Worm (Caenorhabditis elegans): Measurements from ENCODE around the gene Y39G8C.2.

Y39G8C.2 gene

ce11 chrII:14097518-14097917, at the start of gene Y39G8C.2:
Gene Y39G8C.2, minus strand, starts transcription at chrII:14097618.
- TF ChIP-seq unc-62 (GFP tag; optimal IDR thresholded peaks at IDR 0.05), result no peak
- TF ChIP-seq nhr-67 (tag; optimal IDR thresholded peaks at IDR 0.05), result no peak
- TF ChIP-seq elt-1 (tag; optimal IDR thresholded peaks at IDR 0.05), result no peak
- TF ChIP-seq lsy-12 (tag; optimal IDR thresholded peaks at IDR 0.05), result no peak
- no peak for TF ChIP-seq hmg-11 (tag; optimal IDR thresholded peaks at IDR 0.05)
- no peak for TF ChIP-seq nhr-237 (tag; optimal IDR thresholded peaks at IDR 0.05)
- no peak for TF ChIP-seq skn-1 (tag; optimal IDR thresholded peaks at IDR 0.05)
- TF ChIP-seq egl-27 (tag; optimal IDR thresholded peaks at IDR 0.05), result no peak
- TF ChIP-seq snpc-4 (tag; optimal IDR thresholded peaks at IDR 0.05), result no peak
- TF ChIP-seq ceh-16 (tag; optimal IDR thresholded peaks at IDR 0.05), result no peak
- TF ChIP-seq elt-3 (tag; optimal IDR thresholded peaks at IDR 0.05), result no peak
- TF ChIP-seq jun-1 (tag; optimal IDR thresholded peaks at IDR 0.05), result no peak
- no peak for TF ChIP-seq nfya-1 (tag; optimal IDR thresholded peaks at IDR 0.05; ENCODE audit: insufficient read depth)
- no peak for TF ChIP-seq nhr-25 (tag; optimal IDR thresholded peaks at IDR 0.05)
- TF ChIP-seq mml-1 (tag; optimal IDR thresholded peaks at IDR 0.05), result no peak
- no peak for TF ChIP-seq ztf-4 (tag; optimal IDR thresholded peaks at IDR 0.05)
- TF ChIP-seq zag-1 (tag; optimal IDR thresholded peaks at IDR 0.05), result no peak
- no peak for TF ChIP-seq elt-2 (tag; optimal IDR thresholded peaks at IDR 0.05)
- TF ChIP-seq nhr-23 (tag; optimal IDR thresholded peaks at IDR 0.05), result no peak
- TF ChIP-seq egl-5 (tag; optimal IDR thresholded peaks at IDR 0.05), result no peak

ce11 chrII:14143838-14144268, 46.4 kb upstream of the Y39G8C.2 start, which contains the start of gene W03H9.2:
Gene W03H9.2, minus strand, starts transcription at chrII:14143869.
- peak; percentile 40 for TF ChIP-seq ceh-28 (tag; optimal IDR thresholded peaks at IDR 0.05)
- no peak for TF ChIP-seq pqm-1 (tag; optimal IDR thresholded peaks at IDR 0.05)
- no peak for TF ChIP-seq nhr-11 (tag; optimal IDR thresholded peaks at IDR 0.05)
- no peak for TF ChIP-seq sea-2 (GFP tag; optimal IDR thresholded peaks at IDR 0.05)
- TF ChIP-seq ZK546.5 (tag; optimal IDR thresholded peaks at IDR 0.05), result no peak
- TF ChIP-seq ama-1 (optimal IDR thresholded peaks at IDR 0.05), result no peak
- peak; percentile 41 for TF ChIP-seq lin-15B (tag; optimal IDR thresholded peaks at IDR 0.05)
- TF ChIP-seq ztf-11 (tag; optimal IDR thresholded peaks at IDR 0.05), result no peak
- no peak for TF ChIP-seq egl-5 (tag; optimal IDR thresholded peaks at IDR 0.05)
- TF ChIP-seq unc-62 (GFP tag; optimal IDR thresholded peaks at IDR 0.05), result no peak
- TF ChIP-seq nhr-77 (tag; optimal IDR thresholded peaks at IDR 0.05), result no peak
- TF ChIP-seq pha-4 (tag; optimal IDR thresholded peaks at IDR 0.05), result peak; percentile 42
- no peak for TF ChIP-seq fos-1 (tag; optimal IDR thresholded peaks at IDR 0.05)
- no peak for TF ChIP-seq ztf-4 (tag; optimal IDR thresholded peaks at IDR 0.05)
- no peak for TF ChIP-seq aly-2 (tag; optimal IDR thresholded peaks at IDR 0.05)
- TF ChIP-seq ceh-82 (tag; optimal IDR thresholded peaks at IDR 0.05), result no peak
- peak; percentile 5 for TF ChIP-seq snpc-4 (tag; optimal IDR thresholded peaks at IDR 0.05)
- no peak for TF ChIP-seq ceh-16 (tag; optimal IDR thresholded peaks at IDR 0.05)
- no peak for TF ChIP-seq jun-1 (tag; optimal IDR thresholded peaks at IDR 0.05)
- TF ChIP-seq zag-1 (tag; optimal IDR thresholded peaks at IDR 0.05), result no peak
- no peak for TF ChIP-seq elt-1 (tag; optimal IDR thresholded peaks at IDR 0.05)
- no peak for TF ChIP-seq tbx-2 (tag; optimal IDR thresholded peaks at IDR 0.05)
- no peak for TF ChIP-seq elt-3 (tag; optimal IDR thresholded peaks at IDR 0.05)
- no peak for TF ChIP-seq nhr-28 (tag; optimal IDR thresholded peaks at IDR 0.05)
- TF ChIP-seq nhr-76 (tag; optimal IDR thresholded peaks at IDR 0.05), result no peak
- peak; percentile 39 for TF ChIP-seq nhr-25 (tag; optimal IDR thresholded peaks at IDR 0.05)
- TF ChIP-seq hmg-11 (tag; optimal IDR thresholded peaks at IDR 0.05), result peak; percentile 88
- TF ChIP-seq nhr-67 (tag; optimal IDR thresholded peaks at IDR 0.05), result no peak
- no peak for TF ChIP-seq skn-1 (tag; optimal IDR thresholded peaks at IDR 0.05)
- no peak for TF ChIP-seq mdl-1 (tag; optimal IDR thresholded peaks at IDR 0.05)
- TF ChIP-seq mml-1 (tag; optimal IDR thresholded peaks at IDR 0.05), result no peak
- peak; percentile 60 for TF ChIP-seq nfya-1 (tag; optimal IDR thresholded peaks at IDR 0.05; ENCODE audit: insufficient read depth)
- TF ChIP-seq unc-39 (tag; optimal IDR thresholded peaks at IDR 0.05), result no peak
- peak; percentile 26 for TF ChIP-seq elt-2 (tag; optimal IDR thresholded peaks at IDR 0.05)
- TF ChIP-seq daf-12 (tag; optimal IDR thresholded peaks at IDR 0.05), result no peak
- peak; percentile 26 for TF ChIP-seq R02D3.7 (tag; optimal IDR thresholded peaks at IDR 0.05)
- no peak for TF ChIP-seq nhr-237 (tag; optimal IDR thresholded peaks at IDR 0.05)
- no peak for TF ChIP-seq eor-1 (tag; optimal IDR thresholded peaks at IDR 0.05)
- TF ChIP-seq nhr-43 (tag; optimal IDR thresholded peaks at IDR 0.05; ENCODE audit: poor library complexity, severe bottlenecking), result peak; percentile 72
- TF ChIP-seq lin-39 (tag; optimal IDR thresholded peaks at IDR 0.05), result no peak
- peak; percentile 45 for TF ChIP-seq nhr-23 (tag; optimal IDR thresholded peaks at IDR 0.05)
- peak; percentile 61 for TF ChIP-seq lsy-12 (tag; optimal IDR thresholded peaks at IDR 0.05)
- TF ChIP-seq fkh-10 (GFP tag; optimal IDR thresholded peaks at IDR 0.05), result no peak
- TF ChIP-seq egl-27 (tag; optimal IDR thresholded peaks at IDR 0.05), result no peak
- no peak for TF ChIP-seq fkh-2 (tag; optimal IDR thresholded peaks at IDR 0.05)
- TF ChIP-seq ceh-9 (tag; optimal IDR thresholded peaks at IDR 0.05), result no peak
- no peak for TF ChIP-seq nhr-12 (tag; optimal IDR thresholded peaks at IDR 0.05)
